Worm (Caenorhabditis elegans) whole organism, L4/young adult: ENCODE results near the gene nspa-8.

Experiments used
- dao-5 ChIP-seq: sonication (generic microtip); optimal IDR thresholded peaks from 2 replicates; lab custom pipeline; 2016; ENCODE audit warnings: missing genotype, missing genetic modification characterization, moderate library complexity, missing compliant biosample characterization
- him-1 ChIP-seq: sonication (generic microtip); optimal IDR thresholded peaks from 2 replicates; lab custom pipeline; 2016; ENCODE audit warnings: missing genotype, missing genetic modification reagents, missing genetic modification characterization, missing compliant biosample characterization

ce11 chrV:14875371-14875770 lies 48.5 kb upstream of the nspa-8 start, which contains the start of gene ZC412.5:
- TF ChIP-seq dao-5 (tag; lab: Kevin White, UChicago) (no peak), him-1 (tag; lab: Kevin White, UChicago) (no peak)
